Worm (Caenorhabditis elegans): ENCODE data around the gene F09C6.12.

- TF ChIP-seq ama-1 (optimal IDR thresholded peaks at IDR 0.05): no peak
- TF ChIP-seq nhr-237 (tag; optimal IDR thresholded peaks at IDR 0.05): no peak
- no peak for TF ChIP-seq lin-39 (tag; optimal IDR thresholded peaks at IDR 0.05)
- TF ChIP-seq nhr-12 (tag; optimal IDR thresholded peaks at IDR 0.05): no peak
- TF ChIP-seq ztf-11 (tag; optimal IDR thresholded peaks at IDR 0.05): no peak
- no peak for TF ChIP-seq ZK546.5 (tag; optimal IDR thresholded peaks at IDR 0.05)
- TF ChIP-seq eor-1 (tag; optimal IDR thresholded peaks at IDR 0.05): no peak
- no peak for TF ChIP-seq ceh-16 (tag; optimal IDR thresholded peaks at IDR 0.05)
- TF ChIP-seq jun-1 (tag; optimal IDR thresholded peaks at IDR 0.05): no peak
Measured at ce11 chrV:16836100-16836499, 46.6 kb upstream of the F09C6.12 start.
